Fruit fly (Drosophila melanogaster) whole organism, embryonic: ENCODE data around the gene CG13699.

Source experiments
- CG10209 ChIP-seq: fragments of 200-800 bp; sonication (Bioruptor generic); optimal IDR thresholded peaks from 3 replicates; lab custom pipeline; 2017; ENCODE audit warnings: missing biosample characterization, mild to moderate bottlenecking, missing genetic modification characterization, missing genetic modification reagents
- CG10321 ChIP-seq: fragments of 200-800 bp; sonication (Bioruptor generic); IDR thresholded peaks from 2 replicates; pipeline ENCODE4 v1.3.6; 2022; ENCODE audit warnings: missing biosample characterization, missing genetic modification characterization
- CG11247 ChIP-seq: fragments of 200-800 bp; sonication (Bioruptor generic); IDR thresholded peaks from 2 replicates; pipeline ENCODE4 v1.3.6; 2022; ENCODE audit warnings: missing biosample characterization, missing genetic modification characterization
- CG11723 ChIP-seq: fragments of 200-800 bp; sonication (Bioruptor generic); optimal IDR thresholded peaks from 2 replicates; lab custom pipeline; 2017; ENCODE audit warnings: missing biosample characterization, mild to moderate bottlenecking, missing genetic modification characterization
- CG12744 ChIP-seq: fragments of 200-800 bp; sonication (Bioruptor generic); optimal IDR thresholded peaks from 2 replicates; lab custom pipeline; 2016; ENCODE audit warnings: missing biosample characterization, missing genetic modification characterization
- CG12942 ChIP-seq: fragments of 200-800 bp; sonication (Bioruptor generic); optimal IDR thresholded peaks from 3 replicates; lab custom pipeline; 2016; ENCODE audit warnings: missing biosample characterization, missing genetic modification characterization
- CG14667 ChIP-seq: fragments of 200-800 bp; sonication (Bioruptor generic); IDR thresholded peaks from 2 replicates; pipeline ENCODE4 v1.3.6; 2022; ENCODE audit warnings: missing biosample characterization, missing genetic modification characterization
- CG14710 ChIP-seq: fragments of 200-800 bp; sonication (Bioruptor generic); optimal IDR thresholded peaks from 3 replicates; lab custom pipeline; 2019; ENCODE audit warnings: missing biosample characterization, mild to moderate bottlenecking, missing genetic modification characterization, moderate library complexity
- CG2129 ChIP-seq: fragments of 200-800 bp; sonication (Bioruptor generic); IDR thresholded peaks from 2 replicates; pipeline ENCODE4 v1.3.6; 2022; ENCODE audit warnings: missing biosample characterization, missing genetic modification characterization; ENCODE audit not compliant: partially characterized antibody
- CG34224 ChIP-seq: fragments of 200-800 bp; sonication (Bioruptor generic); IDR thresholded peaks from 3 replicates; pipeline ENCODE4 v1.3.6; 2022; ENCODE audit warnings: missing biosample characterization, missing genetic modification characterization; ENCODE audit not compliant: partially characterized antibody
- CG6175 ChIP-seq: fragments of 200-800 bp; sonication (Bioruptor generic); IDR thresholded peaks from 3 replicates; pipeline ENCODE4 v1.3.6; 2022; ENCODE audit warnings: missing biosample characterization, missing genetic modification characterization
- CG6765 ChIP-seq: fragments of 200-800 bp; sonication (Bioruptor generic); optimal IDR thresholded peaks from 3 replicates; lab custom pipeline; 2017; ENCODE audit warnings: missing biosample characterization, mild to moderate bottlenecking, missing genetic modification characterization
- CG6791 ChIP-seq: fragments of 200-800 bp; sonication (Bioruptor generic); IDR thresholded peaks from 3 replicates; pipeline ENCODE4 v1.3.6; 2022; ENCODE audit warnings: missing biosample characterization, missing genetic modification characterization; ENCODE audit not compliant: partially characterized antibody
- CG7786 ChIP-seq: fragments of 200-800 bp; sonication (Bioruptor generic); optimal IDR thresholded peaks from 2 replicates; lab custom pipeline; 2016; ENCODE audit warnings: missing biosample characterization, missing genetic modification characterization
- CG8290 ChIP-seq, 3 experiments: fragments of 200-800 bp; sonication (Bioruptor generic); optimal IDR thresholded peaks; 2 replicates each; lab custom pipeline; 2016 to 2019; ENCODE audit warnings: missing biosample characterization in 3 of 3, missing genetic modification characterization in 3 of 3, mild to moderate bottlenecking in 2 of 3, moderate library complexity in 1 of 3
- D ChIP-seq, 2 experiments: fragments of 200-800 bp in 1 of 2; fragments of >200 bp in 1 of 2; sonication (Bioruptor generic) in 1 of 2; optimal IDR thresholded peaks; 2 replicates in 1 of 2; 3 replicates in 1 of 2; lab custom pipeline; 2017; ENCODE audit warnings: mild to moderate bottlenecking in 1 of 2, missing biosample characterization in 1 of 2, missing genetic modification characterization in 1 of 2, missing genetic modification reagents in 1 of 2
- Dfd ChIP-seq, 2 experiments: fragments of >200 bp; optimal IDR thresholded peaks; 2 replicates each; lab custom pipeline; 2017; ENCODE audit warnings: missing biosample characterization in 2 of 2, missing genetic modification characterization in 2 of 2
- Doc3 ChIP-seq: fragments of 200-800 bp; sonication (Bioruptor generic); IDR thresholded peaks from 3 replicates; pipeline ENCODE4 v1.3.6; 2022; ENCODE audit warnings: missing biosample characterization, missing genetic modification characterization; ENCODE audit not compliant: partially characterized antibody
- HLH3B ChIP-seq: fragments of 200-800 bp; sonication (Bioruptor generic); IDR thresholded peaks from 2 replicates; pipeline ENCODE4 v1.3.6; 2022; ENCODE audit warnings: missing biosample characterization, missing genetic modification characterization
- HLH4C ChIP-seq: fragments of 200-800 bp; sonication (Bioruptor generic); IDR thresholded peaks from 3 replicates; pipeline ENCODE4 v1.3.6; 2022; ENCODE audit warnings: missing biosample characterization, missing genetic modification characterization; ENCODE audit not compliant: partially characterized antibody
- Myb ChIP-seq: fragments of 200-800 bp; sonication (Bioruptor generic); optimal IDR thresholded peaks from 2 replicates; lab custom pipeline; 2016; ENCODE audit warnings: missing biosample characterization, missing genetic modification characterization
- NC2α ChIP-seq: fragments of 200-800 bp; sonication (Bioruptor generic); optimal IDR thresholded peaks from 2 replicates; lab custom pipeline; 2016; ENCODE audit warnings: missing biosample characterization, missing genetic modification characterization
- Nf-YA ChIP-seq: fragments of 200-800 bp; sonication (Bioruptor generic); IDR thresholded peaks from 2 replicates; pipeline ENCODE4 v1.3.6; 2022; ENCODE audit warnings: missing biosample characterization, missing genetic modification characterization
- Nf-YC ChIP-seq: fragments of 200-800 bp; optimal IDR thresholded peaks from 3 replicates; lab custom pipeline; 2019; ENCODE audit warnings: missing biosample characterization, mild to moderate bottlenecking, missing genetic modification characterization, moderate library complexity
- Poxn ChIP-seq: fragments of 200-800 bp; sonication (Bioruptor generic); IDR thresholded peaks from 2 replicates; pipeline ENCODE4 v1.3.6; 2022; ENCODE audit warnings: missing biosample characterization, missing genetic modification characterization
- Ptx1 ChIP-seq: fragments of 200-800 bp; sonication (Bioruptor generic); IDR thresholded peaks from 2 replicates; pipeline ENCODE4 v1.3.6; 2022; ENCODE audit warnings: missing biosample characterization, missing genetic modification characterization
- Sox100B ChIP-seq: fragments of 200-800 bp; sonication (Bioruptor generic); optimal IDR thresholded peaks from 3 replicates; lab custom pipeline; 2018; ENCODE audit warnings: missing biosample characterization, mild to moderate bottlenecking, missing genetic modification characterization
- Spps ChIP-seq: fragments of 200-800 bp; sonication (Bioruptor generic); optimal IDR thresholded peaks from 2 replicates; lab custom pipeline; 2018; ENCODE audit warnings: missing biosample characterization, mild to moderate bottlenecking, missing genetic modification characterization
- ab ChIP-seq: fragments of 200-800 bp; sonication (Bioruptor generic); optimal IDR thresholded peaks from 2 replicates; lab custom pipeline; 2016; ENCODE audit warnings: missing biosample characterization, missing genetic modification characterization
- ato ChIP-seq: fragments of 200-800 bp; sonication (Bioruptor generic); IDR thresholded peaks from 2 replicates; pipeline ENCODE4 v1.3.6; 2022; ENCODE audit warnings: missing biosample characterization, missing genetic modification characterization; ENCODE audit not compliant: partially characterized antibody
- crc ChIP-seq: fragments of 200-800 bp; sonication (Bioruptor generic); optimal IDR thresholded peaks from 2 replicates; lab custom pipeline; 2016; ENCODE audit warnings: missing biosample characterization, missing genetic modification characterization
- crol ChIP-seq: fragments of 200-800 bp; sonication (Bioruptor generic); IDR thresholded peaks from 2 replicates; pipeline ENCODE4 v1.3.6; 2022; ENCODE audit warnings: missing biosample characterization, missing genetic modification characterization
- eve ChIP-seq, 2 experiments: fragments of >200 bp; optimal IDR thresholded peaks; 2 replicates each; lab custom pipeline; 2017; ENCODE audit warnings: missing biosample characterization in 2 of 2, missing genetic modification characterization in 2 of 2
- gcm2 ChIP-seq: fragments of 200-800 bp; sonication (Bioruptor generic); optimal IDR thresholded peaks from 2 replicates; lab custom pipeline; 2016; ENCODE audit warnings: missing biosample characterization, missing genetic modification characterization
- jigr1 ChIP-seq: fragments of 200-800 bp; sonication (Bioruptor generic); IDR thresholded peaks from 3 replicates; pipeline ENCODE4 v1.3.6; 2022; ENCODE audit warnings: missing biosample characterization, missing genetic modification characterization
- kay ChIP-seq: fragments of 200-800 bp; sonication (Bioruptor generic); optimal IDR thresholded peaks from 2 replicates; lab custom pipeline; 2016; ENCODE audit warnings: missing biosample characterization, missing genetic modification characterization
- ken ChIP-seq: fragments of 200-800 bp; sonication (Bioruptor generic); IDR thresholded peaks from 3 replicates; pipeline ENCODE4 v1.3.6; 2022; ENCODE audit warnings: missing biosample characterization, missing genetic modification characterization
- maf-S ChIP-seq: fragments of 200-800 bp; sonication (Bioruptor generic); optimal IDR thresholded peaks from 2 replicates; lab custom pipeline; 2016; ENCODE audit warnings: missing biosample characterization, missing genetic modification characterization
- nerfin-2 ChIP-seq: fragments of 200-800 bp; sonication (Bioruptor generic); IDR thresholded peaks from 2 replicates; pipeline ENCODE4 v1.3.6; 2022; ENCODE audit warnings: missing biosample characterization, missing genetic modification characterization; ENCODE audit not compliant: partially characterized antibody
- ranshi ChIP-seq: fragments of 200-800 bp; sonication (Bioruptor generic); IDR thresholded peaks from 2 replicates; pipeline ENCODE4 v1.3.6; 2022; ENCODE audit warnings: missing biosample characterization, missing genetic modification characterization
- sc ChIP-seq, 3 experiments: fragments of >200 bp in 2 of 3; fragments of 200-800 bp in 1 of 3; sonication (Bioruptor generic) in 1 of 3; optimal IDR thresholded peaks; 2 replicates in 2 of 3; 3 replicates in 1 of 3; lab custom pipeline; 2017; ENCODE audit warnings: mild to moderate bottlenecking in 1 of 3, missing biosample characterization in 1 of 3, missing genetic modification characterization in 1 of 3, missing genetic modification reagents in 1 of 3
- sna ChIP-seq: fragments of 200-800 bp; sonication (Bioruptor generic); IDR thresholded peaks from 2 replicates; pipeline ENCODE4 v1.3.6; 2022; ENCODE audit warnings: missing biosample characterization, missing genetic modification characterization; ENCODE audit not compliant: partially characterized antibody
- sr ChIP-seq: fragments of 200-800 bp; sonication (Bioruptor generic); IDR thresholded peaks from 3 replicates; pipeline ENCODE4 v1.3.6; 2022; ENCODE audit warnings: missing biosample characterization, missing genetic modification characterization
- vfl ChIP-seq: fragments of 200-800 bp; sonication (Bioruptor generic); optimal IDR thresholded peaks from 2 replicates; lab custom pipeline; 2016; ENCODE audit warnings: missing biosample characterization, missing genetic modification characterization
- vvl ChIP-seq: fragments of 200-800 bp; sonication (Bioruptor generic); IDR thresholded peaks from 2 replicates; pipeline ENCODE4 v1.3.6; 2022; ENCODE audit warnings: missing biosample characterization, missing genetic modification characterization
- zen2 ChIP-seq: fragments of 200-800 bp; sonication (Bioruptor generic); IDR thresholded peaks from 3 replicates; pipeline ENCODE4 v1.3.6; 2022; ENCODE audit warnings: missing biosample characterization, missing genetic modification characterization; ENCODE audit not compliant: partially characterized antibody

The CG13699 gene

DNA sequence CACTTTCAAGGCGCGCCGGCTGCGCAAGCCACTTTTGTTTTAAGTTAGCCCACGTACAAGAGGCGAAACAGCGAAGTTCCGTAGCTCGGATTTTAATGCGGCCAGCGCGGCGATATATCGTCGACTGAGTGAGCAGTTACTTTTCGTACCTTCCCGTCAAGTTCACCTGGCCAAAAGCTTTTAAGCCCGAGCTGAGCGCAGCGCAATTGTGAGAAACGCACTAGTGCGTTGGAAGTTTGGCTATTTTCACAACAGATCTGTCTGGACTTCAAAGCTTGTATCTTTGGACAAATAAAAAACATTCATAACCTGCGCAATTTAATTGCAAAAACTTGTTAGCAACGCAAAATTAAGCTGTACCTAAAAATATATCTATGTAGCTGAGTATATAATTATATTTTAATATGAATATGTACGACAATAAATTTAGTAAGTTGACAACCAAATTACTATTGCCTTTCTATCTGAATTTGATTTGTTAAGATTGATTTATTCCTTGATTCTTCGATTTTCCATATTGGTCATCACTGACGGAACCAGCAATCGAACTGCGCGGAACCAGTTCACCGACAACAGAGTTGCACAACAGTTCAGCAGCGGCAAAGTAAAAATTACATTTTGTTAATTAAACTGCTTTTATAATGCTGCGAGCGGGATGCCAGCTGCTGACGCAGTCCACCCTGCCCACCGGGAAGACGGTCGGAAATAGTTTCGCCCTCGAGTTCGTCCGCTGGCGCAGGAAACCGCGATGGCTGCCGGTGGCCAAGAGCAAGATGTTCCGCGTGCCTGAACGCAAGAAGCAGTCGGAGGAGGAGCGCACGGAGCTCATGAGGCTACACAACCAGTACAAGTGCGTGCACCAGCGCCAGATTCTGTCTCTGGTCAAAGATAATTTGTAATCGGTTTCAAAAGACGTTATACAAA is 56.0 kb downstream of the CG13699 start, which contains the start of the genes CG13698 and mRpS26 (continued):
- 0 out of 2 replicates have a peak, but pooled peaks have one; percentile 57 for TF ChIP-seq CG11247
- no peak; the same call in 2 of the 3 replicates for TF ChIP-seq Doc3 (GFP tag; lab: Robert Waterston, UW)
- TF ChIP-seq Sox100B (GFP tag; lab: Kevin White, UChicago), result peak; percentile 72
- TF ChIP-seq CG10321, result no peak
- peak; percentile 18; the same call in 1 of the 2 replicates for TF ChIP-seq vvl (GFP tag; lab: Robert Waterston, UW)
- peak; percentile 37 for TF ChIP-seq vfl (GFP tag; lab: Kevin White, UChicago)
- TF ChIP-seq crol (GFP tag; lab: Robert Waterston, UW), result no peak
- TF ChIP-seq Nf-YA (GFP tag; lab: Robert Waterston, UW), result 0 out of 2 replicates have a peak, but pooled peaks have one; percentile 21
- TF ChIP-seq sna (GFP tag; lab: Robert Waterston, UW), result no peak
- no peak; the same call in 2 of the 3 replicates for TF ChIP-seq CG34224 (GFP tag; lab: Robert Waterston, UW)
- TF ChIP-seq Dfd (GFP tag; optimal IDR thresholded peaks at IDR 0.05; lab: Kevin White, UChicago), result no peak
- peak; percentile 27 for TF ChIP-seq maf-S (GFP tag; lab: Kevin White, UChicago)
- no peak for TF ChIP-seq Poxn (GFP tag; lab: Robert Waterston, UW)
- TF ChIP-seq ato, result 0 out of 2 replicates have a peak, but pooled peaks have one; percentile 29
- peak; percentile 50; the same call in 1 of the 2 replicates for TF ChIP-seq ranshi
- peak; percentile 30; the same call in 1 of the 3 replicates for TF ChIP-seq zen2
- peak; percentile 60; the same call in 2 of the 3 replicates for TF ChIP-seq CG6791
- TF ChIP-seq HLH4C (GFP tag; lab: Robert Waterston, UW), result peak; percentile 54
- TF ChIP-seq gcm2 (GFP tag; lab: Kevin White, UChicago), result no peak
- no peak for TF ChIP-seq CG2129 (GFP tag; lab: Robert Waterston, UW)
- TF ChIP-seq CG10209 (GFP tag; lab: Kevin White, UChicago), result peak; percentile 68
- TF ChIP-seq kay (GFP tag; lab: Kevin White, UChicago), result peak; percentile 53
- peak; percentile 70; the same call in 1 of the 3 replicates for TF ChIP-seq sr (GFP tag; lab: Robert Waterston, UW)
- peak; percentile 78 for TF ChIP-seq Nf-YC
- peak; percentile 64 for TF ChIP-seq CG11723 (GFP tag; lab: Kevin White, UChicago)
- TF ChIP-seq CG8290 (GFP tag; optimal IDR thresholded peaks at IDR 0.05; lab: Kevin White, UChicago), result peak; percentile 44
- peak in 1 of 2 experiments; percentile 66 for TF ChIP-seq CG8290 (tag; optimal IDR thresholded peaks at IDR 0.05; lab: Kevin White, UChicago)
- TF ChIP-seq jigr1 (GFP tag; lab: Robert Waterston, UW), result no peak
- TF ChIP-seq sc (optimal IDR thresholded peaks at IDR 0.05; lab: Kevin White, UChicago), result no peak
- no peak for TF ChIP-seq sc (GFP tag; optimal IDR thresholded peaks at IDR 0.05; lab: Kevin White, UChicago)
- TF ChIP-seq CG12942, result peak; percentile 65
- TF ChIP-seq ab (GFP tag; lab: Kevin White, UChicago), result no peak
- no peak for TF ChIP-seq NC2α (GFP tag; lab: Kevin White, UChicago)
- no peak for TF ChIP-seq crc (GFP tag; lab: Kevin White, UChicago)
- peak; percentile 72 for TF ChIP-seq CG14710
- TF ChIP-seq CG14667, result no peak
- no peak for TF ChIP-seq CG6175 (GFP tag; lab: Robert Waterston, UW)
- TF ChIP-seq D (optimal IDR thresholded peaks at IDR 0.05; lab: Kevin White, UChicago), result no peak
- no peak for TF ChIP-seq D (GFP tag; optimal IDR thresholded peaks at IDR 0.05; lab: Kevin White, UChicago)
- 0 out of 2 replicates have a peak, but pooled peaks have one; percentile 36 for TF ChIP-seq HLH3B (GFP tag; lab: Robert Waterston, UW)
- TF ChIP-seq eve (GFP tag; optimal IDR thresholded peaks at IDR 0.05; lab: Kevin White, UChicago), result no peak
- TF ChIP-seq Ptx1 (GFP tag; lab: Robert Waterston, UW), result peak; percentile 78
- no peak for TF ChIP-seq CG12744 (GFP tag; lab: Kevin White, UChicago)
- TF ChIP-seq Myb (GFP tag; lab: Kevin White, UChicago), result peak; percentile 67
- TF ChIP-seq Spps (tag; lab: Kevin White, UChicago), result peak; percentile 9
- no peak; the same call in 1 of the 2 replicates for TF ChIP-seq nerfin-2 (GFP tag; lab: Robert Waterston, UW)
- no peak for TF ChIP-seq ken (GFP tag; lab: Robert Waterston, UW)
- no peak for TF ChIP-seq CG7786 (GFP tag; lab: Kevin White, UChicago)
- peak; percentile 40 for TF ChIP-seq CG6765 (GFP tag; lab: Kevin White, UChicago)
